Worm (Caenorhabditis elegans): ENCODE data around the gene gmps-1.

The gmps-1 gene

DNA sequence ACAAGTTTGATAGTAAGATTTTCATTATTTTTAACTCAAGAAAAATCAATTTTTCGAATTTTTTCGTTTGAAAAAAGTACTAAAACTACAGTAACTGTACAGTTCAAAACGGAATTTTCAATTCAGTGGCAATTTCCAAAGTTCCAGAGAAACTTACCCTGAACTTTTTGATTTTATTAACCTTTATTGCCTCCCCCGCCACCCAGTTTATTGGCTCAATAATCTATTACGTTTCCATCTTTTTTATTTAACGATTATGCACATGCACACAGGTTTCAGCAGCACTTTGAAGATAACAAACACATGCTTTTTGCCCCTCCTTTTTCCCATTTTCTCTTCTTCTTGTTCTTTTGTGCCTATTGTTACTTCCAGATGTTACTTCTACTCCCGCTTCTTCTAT lies 12.1 kb upstream of the gmps-1 start, which contains the start of gene lurp-1:
Gene lurp-1 (plus strand): TSS at position 301 of the 400 bp plus-strand sequence.
- no peak for TF ChIP-seq unc-62 (GFP tag; optimal IDR thresholded peaks at IDR 0.05)

DNA sequence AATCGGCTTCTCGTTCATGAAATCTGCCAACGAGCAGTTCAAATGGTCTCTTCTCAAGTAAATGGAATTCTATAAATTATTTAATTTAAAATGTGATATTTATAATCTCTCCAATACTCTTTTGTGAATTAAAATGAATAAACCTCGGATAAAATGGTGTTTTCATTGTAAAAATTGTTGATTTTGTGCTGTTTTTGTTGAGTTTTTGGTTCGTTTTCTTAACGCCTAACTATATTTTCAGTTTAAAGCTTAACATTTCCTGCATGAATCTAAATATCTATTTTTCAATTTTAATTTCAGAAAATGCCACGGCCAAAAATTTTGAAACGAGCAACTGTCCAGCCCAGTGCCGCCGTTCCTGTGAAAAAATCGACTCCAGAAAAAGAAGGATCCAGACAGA lies 5.1 kb upstream of the gmps-1 start, which contains the start of gene orc-2:
Gene orc-2 (plus strand): TSS at position 301 of the 400 bp plus-strand sequence.
- TF ChIP-seq unc-62 (GFP tag; optimal IDR thresholded peaks at IDR 0.05), result no peak

DNA sequence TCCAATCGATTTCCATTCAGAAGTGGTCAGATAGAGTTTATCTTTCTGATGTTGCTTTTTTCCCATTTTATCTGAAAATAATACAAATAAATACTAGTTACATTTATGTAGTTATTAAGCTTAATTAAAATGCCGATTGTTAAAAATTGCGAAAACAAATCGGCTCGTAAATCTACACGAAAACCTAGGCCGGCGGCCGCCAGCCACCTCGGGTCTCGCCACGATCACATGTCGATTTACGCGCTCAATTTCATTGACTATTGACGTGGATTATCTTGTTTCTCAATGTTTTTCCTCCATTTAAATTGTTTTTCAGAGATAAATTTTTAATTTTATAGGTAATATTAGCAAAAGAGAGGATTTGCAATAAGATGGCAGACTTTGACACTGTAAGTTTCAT lies 4.0 kb upstream of the gmps-1 start, which contains the start of the genes cyn-4 and copz-1:
Gene cyn-4 (minus strand): TSS at position 71 of the 400 bp plus-strand sequence.
Gene copz-1 (plus strand): TSS at position 339 of the 400 bp plus-strand sequence.
- no peak for TF ChIP-seq unc-62 (GFP tag; optimal IDR thresholded peaks at IDR 0.05)

DNA sequence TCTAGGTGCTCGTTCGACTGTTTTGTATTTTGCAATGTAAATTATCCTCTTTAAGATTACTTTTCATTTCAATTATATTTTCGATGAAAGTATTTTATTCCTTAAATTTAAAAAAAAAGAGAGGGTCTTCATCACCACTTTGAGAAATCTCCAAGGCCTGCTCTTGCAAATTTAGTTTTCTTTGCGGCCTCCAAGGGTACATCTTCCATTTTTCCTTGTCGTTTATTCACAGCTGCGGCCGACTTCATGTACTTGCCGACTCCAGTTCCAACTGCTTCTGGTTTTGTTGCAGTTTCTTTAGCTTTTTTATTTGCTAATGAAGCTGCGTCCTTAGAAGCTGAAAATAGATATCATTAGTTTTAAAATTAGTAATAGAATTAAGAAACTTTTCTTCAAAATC lies 2.2 kb upstream of the gmps-1 start:
- TF ChIP-seq unc-62 (GFP tag; optimal IDR thresholded peaks at IDR 0.05), result no peak

DNA sequence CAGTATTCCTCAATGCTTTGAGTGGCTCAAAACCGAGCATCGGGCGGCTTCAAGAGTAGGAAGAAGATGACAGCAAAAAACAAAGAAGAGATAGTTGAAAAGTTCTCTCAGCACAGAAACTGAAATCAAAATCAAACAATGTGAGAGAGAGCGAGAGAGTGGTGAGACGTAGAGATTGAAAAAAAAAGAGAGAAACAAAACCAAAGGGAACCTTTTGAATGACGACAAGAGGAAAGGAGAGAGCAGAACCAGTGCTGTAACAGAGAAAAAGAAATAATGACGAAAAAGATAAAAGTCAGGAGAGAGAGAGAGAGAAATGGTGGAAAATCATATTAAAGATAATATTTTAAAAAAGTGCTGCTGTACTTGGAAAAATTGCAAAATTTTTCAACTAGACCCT lies 1.3 kb downstream of the gmps-1 start:
- TF ChIP-seq unc-62 (GFP tag; optimal IDR thresholded peaks at IDR 0.05), result no peak

DNA sequence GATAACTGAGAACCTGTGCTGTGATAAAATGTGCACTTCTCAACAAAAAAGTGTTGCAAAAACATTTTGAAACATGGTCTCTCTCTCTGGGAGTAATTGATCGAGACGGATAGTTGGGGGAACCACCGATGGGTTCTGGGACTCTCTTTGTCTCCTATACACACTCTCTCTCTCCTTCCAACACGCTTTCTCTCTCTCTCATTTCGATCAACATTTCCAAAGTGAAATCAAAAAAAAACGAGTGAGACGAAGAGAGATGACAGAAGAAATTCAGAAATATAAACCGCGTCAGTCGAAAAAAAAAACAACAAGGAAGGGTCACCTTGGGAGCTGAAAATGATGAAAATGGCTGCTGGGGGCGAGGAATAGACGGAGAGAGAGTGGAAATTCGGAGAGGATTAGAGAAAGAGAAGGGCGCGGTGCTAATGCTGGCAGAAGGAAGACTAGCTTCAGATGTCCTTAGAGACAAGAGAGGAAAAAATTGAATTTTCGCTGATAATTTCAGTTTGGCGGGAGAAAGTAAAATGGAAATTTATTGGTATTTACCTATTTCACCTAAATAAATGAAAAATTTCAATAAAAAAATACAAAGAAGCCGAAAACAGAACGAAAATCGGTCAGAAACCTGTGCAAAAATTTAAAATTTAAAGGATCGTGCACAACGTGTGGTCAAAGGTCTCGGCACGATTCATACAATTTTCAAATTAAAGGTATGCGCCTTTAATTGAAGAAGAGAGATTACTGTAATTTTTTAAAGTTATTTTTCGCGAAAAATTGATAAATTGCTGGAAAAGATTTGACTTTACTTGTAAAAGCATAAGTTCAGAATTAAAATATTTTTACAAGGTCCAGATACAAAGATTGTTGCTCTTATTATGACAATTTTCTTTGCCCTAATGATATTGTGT lies 5.5 kb downstream of the gmps-1 start:
- no peak for TF ChIP-seq unc-62 (GFP tag; optimal IDR thresholded peaks at IDR 0.05)

DNA sequence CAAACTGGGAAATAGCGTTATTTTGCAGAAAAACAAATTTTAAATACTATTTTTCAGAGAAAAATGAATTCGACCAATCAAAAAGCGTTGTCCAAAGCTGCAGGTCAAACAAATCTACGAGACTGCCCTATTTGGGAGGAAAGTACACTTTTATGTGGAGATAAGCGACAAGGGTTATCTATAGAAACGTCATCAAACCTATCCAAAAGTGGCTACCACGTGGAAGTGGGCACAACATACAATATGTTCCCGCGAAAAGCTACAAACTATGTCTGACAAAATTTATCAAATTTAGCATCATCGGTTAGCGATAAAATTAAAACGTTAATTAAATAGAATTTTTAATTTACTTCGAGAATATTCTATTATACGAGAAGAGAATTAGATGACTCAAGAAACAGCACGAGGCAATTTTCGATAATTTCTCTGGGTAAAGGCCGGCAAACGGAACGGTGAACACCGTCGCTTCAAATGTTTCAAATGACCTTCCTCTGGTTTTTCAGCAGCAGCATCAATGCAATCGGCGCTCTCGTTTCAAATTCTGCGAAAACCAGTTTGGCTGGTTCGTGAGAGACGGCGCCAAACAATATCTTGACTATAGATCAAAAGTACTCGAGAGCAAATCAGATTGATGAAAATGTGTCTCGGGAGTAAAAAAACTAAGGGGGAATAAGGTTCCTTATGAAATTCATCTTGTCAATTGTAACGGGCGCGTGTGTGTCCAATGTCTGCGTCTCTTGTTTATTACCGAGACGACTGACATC lies 6.6 kb downstream of the gmps-1 start:
- TF ChIP-seq unc-62 (GFP tag; optimal IDR thresholded peaks at IDR 0.05), result no peak

DNA sequence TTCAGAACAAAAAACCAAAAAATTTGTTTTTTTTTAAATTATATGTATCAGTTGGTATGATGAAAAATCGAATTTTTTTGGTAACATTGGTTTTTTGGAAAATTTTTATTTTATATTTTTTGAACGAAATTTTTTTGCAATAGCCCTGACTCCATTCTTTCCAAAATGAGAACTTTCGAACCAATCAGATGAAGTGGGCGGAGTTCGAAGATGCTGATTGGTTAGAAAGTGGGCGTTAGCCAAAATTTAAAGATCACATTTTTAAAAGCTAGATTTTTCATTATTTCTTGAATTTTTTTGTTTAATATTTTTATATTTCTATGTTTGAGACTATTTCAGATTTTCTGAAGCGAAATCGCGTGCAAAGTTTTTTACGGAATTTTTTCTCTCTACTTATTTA lies 7.2 kb downstream of the gmps-1 start:
- TF ChIP-seq unc-62 (GFP tag; optimal IDR thresholded peaks at IDR 0.05), result no peak

DNA sequence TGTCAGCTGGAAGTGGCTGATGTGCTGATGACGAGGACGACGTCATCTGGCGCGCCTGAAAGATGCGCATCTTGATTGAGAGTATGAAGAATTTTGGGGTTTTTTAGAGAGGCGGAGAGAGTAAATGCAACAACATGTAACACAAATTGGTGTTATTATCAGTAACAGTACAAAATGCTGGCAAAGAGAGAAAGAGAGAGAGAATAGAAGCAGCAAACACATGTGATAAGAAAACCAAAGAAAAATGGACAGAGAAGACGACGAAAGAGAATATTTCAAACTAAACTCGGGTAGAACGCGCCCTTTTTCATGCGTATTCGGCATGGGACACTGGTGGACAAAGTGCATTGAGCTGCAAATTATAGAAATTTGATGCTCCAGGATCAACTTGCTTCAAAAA lies 7.7 kb downstream of the gmps-1 start, which contains the start of gene M106.3:
Gene M106.3 (minus strand): TSS at position 70 of the 400 bp plus-strand sequence.
- no peak for TF ChIP-seq unc-62 (GFP tag; optimal IDR thresholded peaks at IDR 0.05)

DNA sequence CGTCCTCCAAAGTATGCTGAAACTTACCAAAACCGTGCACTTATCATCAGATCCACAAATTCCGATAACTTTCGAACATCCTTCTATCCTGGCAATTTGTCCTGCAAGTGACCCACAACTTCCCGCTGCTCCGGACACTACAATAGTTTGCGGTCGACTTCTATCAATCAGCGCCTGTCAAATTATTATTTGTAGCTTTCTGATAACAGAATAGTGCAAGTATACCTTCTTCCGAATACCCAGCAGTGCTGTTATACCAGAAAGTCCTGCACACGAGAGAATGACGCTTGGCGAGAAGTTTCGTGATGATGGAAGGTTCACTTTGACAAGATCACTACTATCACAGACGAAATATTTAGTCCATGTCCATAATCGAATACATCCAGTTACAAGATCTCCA lies 9.2 kb downstream of the gmps-1 start:
- no peak for TF ChIP-seq unc-62 (GFP tag; optimal IDR thresholded peaks at IDR 0.05)

DNA sequence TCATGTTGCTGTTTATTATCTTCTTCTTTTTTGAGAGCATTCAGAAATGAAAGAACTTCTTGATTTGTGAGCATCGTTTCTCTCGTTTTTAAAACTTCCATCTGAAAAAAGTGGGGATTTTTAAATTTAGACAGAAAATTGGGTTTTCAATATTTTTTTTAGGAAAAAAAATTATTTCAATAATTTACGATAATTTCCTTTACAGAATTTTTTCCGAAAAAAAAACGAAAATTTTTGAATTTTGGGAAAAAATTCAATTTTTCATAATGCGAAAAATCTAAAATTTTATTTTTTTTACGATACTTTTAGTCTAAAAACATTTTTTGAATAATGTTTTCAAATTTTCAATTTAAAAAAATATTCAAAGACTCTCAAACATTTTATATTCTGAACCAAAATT lies 11.4 kb downstream of the gmps-1 start, which contains the start of gene M106.7:
Gene M106.7 (minus strand): TSS at position 101 of the 400 bp plus-strand sequence.
- TF ChIP-seq unc-62 (GFP tag; optimal IDR thresholded peaks at IDR 0.05), result no peak

DNA sequence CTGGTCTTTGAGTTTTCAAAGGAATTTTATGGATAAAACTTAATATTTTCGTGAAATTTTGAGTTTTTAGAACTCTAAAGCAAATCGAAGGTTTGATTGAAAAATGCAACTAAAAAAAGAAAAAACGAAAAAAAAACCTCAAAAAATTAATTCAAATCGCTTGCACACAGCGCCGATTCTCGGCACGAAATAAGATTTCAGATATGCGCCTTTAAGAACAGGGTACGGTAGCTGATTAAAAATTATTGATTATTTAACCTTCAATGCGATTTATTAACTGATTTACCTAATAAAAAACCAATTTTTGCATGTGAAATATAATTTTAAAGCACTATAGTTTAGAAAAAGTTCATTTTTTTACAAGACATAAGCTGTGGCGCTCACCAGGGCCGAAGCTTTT lies 15.6 kb downstream of the gmps-1 start:
- no peak for TF ChIP-seq unc-62 (GFP tag; optimal IDR thresholded peaks at IDR 0.05)

DNA sequence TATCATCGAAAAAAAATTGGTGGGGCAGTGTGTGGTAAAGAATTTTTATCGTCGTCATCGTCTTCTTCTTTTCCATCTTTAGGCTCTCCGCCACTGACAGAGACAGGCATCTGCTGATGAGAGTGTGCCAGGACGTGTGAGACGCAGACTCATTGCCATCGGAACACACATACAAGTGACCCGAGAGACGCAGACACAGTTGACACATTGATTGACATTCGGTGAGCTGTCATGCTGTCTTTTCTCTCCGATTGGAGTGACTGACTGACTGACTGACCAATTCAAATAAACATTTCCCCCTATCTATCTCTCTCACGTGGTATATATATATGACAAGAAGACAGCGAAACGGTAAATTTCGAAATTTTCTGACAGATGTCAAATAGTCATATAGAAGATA lies 17.4 kb downstream of the gmps-1 start:
- TF ChIP-seq unc-62 (GFP tag; optimal IDR thresholded peaks at IDR 0.05), result no peak

DNA sequence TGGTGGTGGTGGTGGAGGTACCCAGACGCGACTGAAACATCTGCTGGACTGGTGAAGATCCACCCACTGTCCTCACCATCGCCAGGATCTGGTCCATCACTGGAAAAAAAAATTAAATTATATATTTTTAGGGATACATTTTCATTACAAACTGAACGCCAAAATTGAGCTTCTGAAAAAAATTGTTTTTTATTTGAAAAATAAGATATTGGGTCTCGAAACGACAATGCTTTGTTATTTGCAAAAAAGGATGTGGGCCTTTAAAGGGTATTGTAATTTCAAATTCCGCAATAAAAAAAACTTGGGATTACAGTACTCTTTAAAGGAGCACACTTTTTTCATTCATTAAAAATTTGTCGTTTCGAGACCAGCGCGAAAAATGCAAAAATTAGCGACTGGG lies 18.6 kb downstream of the gmps-1 start, which contains the start of gene M106.2:
Gene M106.2 (minus strand): TSS at position 101 of the 400 bp plus-strand sequence.
- no peak for TF ChIP-seq unc-62 (GFP tag; optimal IDR thresholded peaks at IDR 0.05)

DNA sequence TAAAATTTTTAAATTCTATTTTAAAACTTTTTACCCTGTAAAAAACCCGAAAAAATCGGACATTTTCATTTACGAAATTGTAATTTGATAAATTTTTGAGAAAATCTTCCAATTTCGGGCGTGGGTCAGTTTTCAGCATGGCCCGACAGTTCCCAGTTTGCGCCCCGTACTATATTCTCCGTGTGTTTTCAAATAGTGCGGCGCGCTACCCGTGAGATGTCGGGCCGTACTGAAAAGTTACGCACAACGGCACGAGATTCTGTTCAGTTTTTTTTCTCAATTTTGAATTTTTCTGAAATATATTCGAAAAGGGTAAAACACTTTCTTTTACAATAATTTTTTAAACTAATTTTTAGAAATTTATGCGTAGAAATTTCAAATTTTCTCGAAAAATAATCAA lies 21.5 kb downstream of the gmps-1 start:
- TF ChIP-seq unc-62 (GFP tag; optimal IDR thresholded peaks at IDR 0.05), result no peak

DNA sequence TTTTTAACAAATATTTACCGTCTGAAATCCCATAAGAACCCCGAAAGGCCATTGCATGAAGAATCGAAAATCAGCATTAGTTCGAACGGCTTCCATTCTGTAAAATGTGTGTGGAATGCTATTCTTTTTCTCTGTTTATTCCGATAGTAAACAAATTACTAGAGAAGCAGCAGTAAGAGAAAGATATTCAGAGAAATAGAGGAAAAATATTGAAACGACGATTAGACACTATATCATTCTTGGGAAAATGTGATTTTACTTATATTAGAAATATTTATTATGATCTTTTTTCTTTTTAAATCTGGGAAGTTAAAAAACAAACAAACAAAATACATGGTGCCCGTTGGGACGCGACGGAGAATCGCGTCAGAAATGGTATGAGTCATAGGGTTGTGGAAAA lies 25.0 kb downstream of the gmps-1 start, which contains the start of gene M106.8:
Gene M106.8 (minus strand): TSS at position 101 of the 400 bp plus-strand sequence.
- no peak for TF ChIP-seq unc-62 (GFP tag; optimal IDR thresholded peaks at IDR 0.05)

All from whole organism, dauer.